Fruit fly (Drosophila melanogaster): ENCODE results near the gene CG1074.

CG1074 gene

DNA sequence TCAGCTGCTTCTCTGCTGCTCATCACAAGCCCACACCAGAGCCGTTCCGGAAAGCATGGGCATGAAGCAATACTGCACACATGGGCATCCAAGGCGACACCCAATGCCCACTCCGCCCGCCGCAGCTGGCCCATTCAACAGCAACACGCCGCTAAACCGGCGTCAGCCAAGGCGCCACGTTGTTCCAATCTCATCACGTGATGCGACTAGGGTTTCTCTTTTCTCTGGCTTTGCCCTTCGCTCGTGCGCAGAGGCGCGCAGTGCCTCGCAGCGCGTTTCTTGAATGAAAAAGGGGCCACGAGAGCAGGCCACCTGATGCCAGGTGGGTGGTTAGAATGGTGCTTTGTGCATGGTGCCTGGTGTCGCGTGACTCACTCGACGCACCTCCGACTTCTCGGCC is 15.5 kb downstream of the CG1074 start:
- TF ChIP-seq Blimp-1 (GFP tag; optimal IDR thresholded peaks at IDR 0.05), result no peak
- TF ChIP-seq CG6163 (GFP tag; IDR thresholded peaks at IDR 0.05), result no peak
- peak in 1 of 2 experiments; percentile 17 for TF ChIP-seq ss (GFP tag; optimal IDR thresholded peaks at IDR 0.05)
- no peak for TF ChIP-seq spab (GFP tag; optimal IDR thresholded peaks at IDR 0.05)
- TF ChIP-seq eg (GFP tag; IDR thresholded peaks at IDR 0.05), result no peak
- TF ChIP-seq Smox (GFP tag; optimal IDR thresholded peaks at IDR 0.05), result no peak
- no peak for TF ChIP-seq CG34406 (GFP tag; optimal IDR thresholded peaks at IDR 0.05)
- TF ChIP-seq CG31627 (GFP tag; optimal IDR thresholded peaks at IDR 0.05), result no peak
- no peak for TF ChIP-seq topi (GFP tag; optimal IDR thresholded peaks at IDR 0.05)
- TF ChIP-seq Hr38 (GFP tag; optimal IDR thresholded peaks at IDR 0.05), result no peak
- no peak for TF ChIP-seq pdm3 (GFP tag; optimal IDR thresholded peaks at IDR 0.05)
- no peak for TF ChIP-seq salr (GFP tag; optimal IDR thresholded peaks at IDR 0.05)
- TF ChIP-seq svp (GFP tag), result peak; percentile 0
- TF ChIP-seq Hr39 (GFP tag; optimal IDR thresholded peaks at IDR 0.05), result no peak
- no peak for TF ChIP-seq CG8119 (GFP tag; IDR thresholded peaks at IDR 0.05)

DNA sequence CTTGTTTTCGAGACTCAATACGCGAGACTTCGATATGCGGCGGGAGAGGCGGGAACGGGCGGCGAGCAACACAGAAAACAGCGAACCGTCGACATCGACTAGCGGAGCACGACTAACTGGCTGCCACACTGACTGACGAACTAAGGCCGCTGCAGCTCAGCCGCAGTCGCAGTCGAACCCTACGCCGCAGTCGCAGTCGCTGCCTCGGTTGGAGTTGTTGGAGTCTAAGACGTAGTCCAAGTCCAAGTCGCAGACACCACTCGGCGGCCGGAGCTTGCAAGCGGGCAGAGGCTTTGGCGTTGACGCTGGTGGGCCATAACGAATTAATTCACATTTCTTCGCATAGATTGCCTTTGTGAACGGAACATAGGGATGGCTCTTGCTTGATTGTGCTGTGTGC is 17.0 kb downstream of the CG1074 start:
- TF ChIP-seq eg (GFP tag; IDR thresholded peaks at IDR 0.05) (peak; percentile 29; the same call in 1 of the 3 replicates), CG16779 (tag; optimal IDR thresholded peaks at IDR 0.05) (no peak), CG8119 (GFP tag; IDR thresholded peaks at IDR 0.05) (0 out of 3 replicates have a peak, but pooled peaks have one; percentile 21), fkh (GFP tag; optimal IDR thresholded peaks at IDR 0.05) (no peak), CG15336 (GFP tag; IDR thresholded peaks at IDR 0.05) (0 out of 2 replicates have a peak, but pooled peaks have one; percentile 21), CG1621 (tag; optimal IDR thresholded peaks at IDR 0.05) (peak; percentile 31), Eip78C (GFP tag) (peak; percentile 34), CG6854 (GFP tag; optimal IDR thresholded peaks at IDR 0.05) (no peak)

DNA sequence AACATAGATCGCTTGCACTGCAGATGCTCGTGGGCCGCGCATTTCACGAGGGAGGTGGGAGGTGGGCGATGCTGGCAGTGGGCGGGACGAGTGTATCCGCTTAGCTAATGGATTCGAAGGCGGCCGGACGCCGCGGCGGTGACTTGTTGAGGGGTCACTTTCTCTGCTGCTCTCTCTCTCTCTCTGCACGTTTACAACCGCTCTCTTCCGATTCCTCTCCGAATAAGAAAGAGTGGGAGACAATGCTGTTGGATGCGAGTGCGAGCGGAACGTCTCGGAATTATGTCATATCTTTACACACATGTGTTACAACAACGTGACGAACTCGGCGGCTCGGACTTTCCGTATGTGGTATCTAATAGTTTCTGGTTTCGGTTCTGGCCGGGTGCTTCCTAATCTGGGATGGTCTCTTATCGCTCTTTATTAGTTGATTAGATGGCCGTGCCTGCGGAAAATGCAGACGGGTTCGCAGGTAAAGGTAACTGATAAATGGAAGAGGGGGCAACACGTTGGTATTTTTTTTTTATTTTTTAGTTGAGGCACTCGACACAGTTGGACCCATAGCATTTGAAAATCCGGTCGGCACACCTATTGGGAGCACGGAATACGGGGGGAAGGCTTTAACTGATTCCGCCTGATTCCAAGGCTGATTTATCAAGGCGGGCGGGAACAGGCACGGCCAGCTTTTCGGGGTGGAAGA is 18.7 kb downstream of the CG1074 start:
- peak; percentile 3 for TF ChIP-seq CG3919 (GFP tag; optimal IDR thresholded peaks at IDR 0.05)
- TF ChIP-seq Hr4 (GFP tag; optimal IDR thresholded peaks at IDR 0.05), result no peak
- TF ChIP-seq CG34406 (GFP tag; optimal IDR thresholded peaks at IDR 0.05), result no peak
- no peak for TF ChIP-seq fd59A (GFP tag; optimal IDR thresholded peaks at IDR 0.05)
- TF ChIP-seq CG16779 (tag; optimal IDR thresholded peaks at IDR 0.05), result peak; percentile 26
- peak; percentile 63 for TF ChIP-seq Blimp-1 (GFP tag; optimal IDR thresholded peaks at IDR 0.05)
- TF ChIP-seq CG31627 (GFP tag; optimal IDR thresholded peaks at IDR 0.05), result no peak
- TF ChIP-seq CG11902 (GFP tag; optimal IDR thresholded peaks at IDR 0.05), result no peak
- TF ChIP-seq Eip78C (GFP tag), result peak; percentile 11
- peak; percentile 4 for TF ChIP-seq fkh (GFP tag; optimal IDR thresholded peaks at IDR 0.05)
- TF ChIP-seq svp (GFP tag), result peak; percentile 79
- peak; percentile 94 for TF ChIP-seq vri (GFP tag; optimal IDR thresholded peaks at IDR 0.05)
- TF ChIP-seq salr (GFP tag; optimal IDR thresholded peaks at IDR 0.05), result no peak
- TF ChIP-seq CG15336 (GFP tag; IDR thresholded peaks at IDR 0.05), result peak; percentile 38; the same call in 1 of the 2 replicates
- TF ChIP-seq CG6854 (GFP tag; optimal IDR thresholded peaks at IDR 0.05), result peak; percentile 58
- peak; percentile 37; the same call in 1 of the 3 replicates for TF ChIP-seq CG8119 (GFP tag; IDR thresholded peaks at IDR 0.05)
- peak; percentile 37; the same call in 1 of the 3 replicates for TF ChIP-seq eg (GFP tag; IDR thresholded peaks at IDR 0.05)
- no peak for TF ChIP-seq ss (GFP tag; optimal IDR thresholded peaks at IDR 0.05)
- TF ChIP-seq CG6792 (GFP tag; optimal IDR thresholded peaks at IDR 0.05), result no peak

DNA sequence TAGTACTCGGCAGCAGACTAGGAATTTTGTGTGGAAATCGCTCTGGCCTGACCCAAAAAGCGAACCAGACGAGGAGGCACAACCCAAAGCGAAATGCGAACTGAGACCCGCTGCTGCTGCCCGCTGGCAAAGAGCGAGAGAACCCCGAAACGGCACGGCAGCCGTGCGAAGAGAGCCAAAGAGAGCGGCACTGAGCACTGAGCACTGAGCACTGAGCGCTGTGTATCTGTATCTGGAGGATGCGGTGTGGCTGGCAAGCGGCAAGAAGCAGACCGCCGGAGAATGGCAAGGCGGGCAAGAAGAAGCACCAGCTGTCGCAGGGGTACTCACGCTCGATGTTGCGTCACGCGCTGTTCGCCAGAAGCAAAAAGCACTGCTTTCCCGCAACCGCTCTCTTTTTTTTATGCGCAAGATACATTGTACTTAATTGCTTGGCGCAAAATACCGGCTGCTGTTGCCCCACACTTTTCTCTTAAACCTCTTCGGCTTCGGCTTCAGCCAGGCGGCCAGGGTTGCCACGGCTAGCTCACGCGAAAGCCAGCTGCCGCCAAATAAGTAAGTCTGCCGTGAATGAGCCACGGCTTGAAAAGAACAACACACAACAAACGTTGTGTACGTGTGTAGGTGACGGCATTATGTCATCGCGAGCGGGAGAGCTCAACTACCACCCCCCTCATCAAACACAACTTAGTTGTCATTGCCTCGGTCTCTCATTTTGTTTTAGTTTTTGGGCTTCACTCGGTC is 19.6 kb downstream of the CG1074 start:
- TF ChIP-seq Sox15 (GFP tag; optimal IDR thresholded peaks at IDR 0.05) (no peak), Lpt (GFP tag; optimal IDR thresholded peaks at IDR 0.05) (peak; percentile 16), CG34406 (GFP tag; optimal IDR thresholded peaks at IDR 0.05) (no peak), dsx (GFP tag; optimal IDR thresholded peaks at IDR 0.05; ENCODE audit: poor library complexity, severe bottlenecking) (peak; percentile 99), Eip78C (GFP tag) (peak; percentile 66), CG6808 (GFP tag; optimal IDR thresholded peaks at IDR 0.05) (peak; percentile 24), Eip75B (GFP tag; optimal IDR thresholded peaks at IDR 0.05) (peak; percentile 8), fkh (GFP tag; optimal IDR thresholded peaks at IDR 0.05) (peak; percentile 54), Met (GFP tag; optimal IDR thresholded peaks at IDR 0.05) (peak; percentile 1), CG16779 (tag; optimal IDR thresholded peaks at IDR 0.05) (peak; percentile 71), CG6792 (GFP tag; optimal IDR thresholded peaks at IDR 0.05) (peak; percentile 14), Sox14 (GFP tag; optimal IDR thresholded peaks at IDR 0.05) (peak; percentile 37), CG6163 (GFP tag; IDR thresholded peaks at IDR 0.05) (peak; percentile 63; the same call in 2 of the 3 replicates), eg (GFP tag; IDR thresholded peaks at IDR 0.05) (peak; percentile 59; the same call in 2 of the 3 replicates), Sox102F (GFP tag; optimal IDR thresholded peaks at IDR 0.05) (peak; percentile 41), CG31627 (GFP tag; optimal IDR thresholded peaks at IDR 0.05) (no peak), Blimp-1 (GFP tag; optimal IDR thresholded peaks at IDR 0.05) (peak; percentile 7), Ets21C (GFP tag; optimal IDR thresholded peaks at IDR 0.05) (no peak), CG3919 (GFP tag; optimal IDR thresholded peaks at IDR 0.05) (peak; percentile 30), lz (GFP tag; optimal IDR thresholded peaks at IDR 0.05) (no peak), CG6854 (GFP tag; optimal IDR thresholded peaks at IDR 0.05) (peak; percentile 84), CG10669 (GFP tag; optimal IDR thresholded peaks at IDR 0.05) (no peak), fd85E (GFP tag; optimal IDR thresholded peaks at IDR 0.05) (no peak), ss (GFP tag; optimal IDR thresholded peaks at IDR 0.05) (peak; percentile 48 to 62)

All from whole organism, prepupa.